Worm (Caenorhabditis elegans) whole organism, L1 larva: Measurements from ENCODE around the gene prdx-2.

Experiments used
- C16A3.4 ChIP-seq: fragments of 150-350 bp; optimal IDR thresholded peaks from 2 replicates; lab custom pipeline; 2014; ENCODE audit warnings: missing biosample characterization, missing genetic modification characterization
- C34B4.2 ChIP-seq: sonication (generic microtip); optimal IDR thresholded peaks from 2 replicates; lab custom pipeline; 2017; ENCODE audit warnings: mild to moderate bottlenecking, missing genetic modification characterization, missing compliant biosample characterization
- F16B12.6 ChIP-seq: fragments of 150-350 bp; optimal IDR thresholded peaks from 2 replicates; lab custom pipeline; 2014; ENCODE audit warnings: missing biosample characterization, missing genetic modification characterization
- aha-1 ChIP-seq: fragments of 150-350 bp; optimal IDR thresholded peaks from 2 replicates; lab custom pipeline; 2014; ENCODE audit warnings: missing biosample characterization, missing genetic modification characterization
- alr-1 ChIP-seq: fragments of 200-800 bp; sonication (Bioruptor generic); optimal IDR thresholded peaks from 2 replicates; lab custom pipeline; 2018; ENCODE audit warnings: borderline replicate concordance, mild to moderate bottlenecking, missing genetic modification characterization, missing compliant biosample characterization
- aly-2 ChIP-seq: fragments of 150-350 bp; optimal IDR thresholded peaks from 2 replicates; lab custom pipeline; 2014; ENCODE audit warnings: missing biosample characterization, missing genetic modification characterization
- ama-1 ChIP-seq: fragments of 150-350 bp; optimal IDR thresholded peaks from 2 replicates; lab custom pipeline; 2014
- ceh-8 ChIP-seq: fragments of 200-800 bp; sonication (Bioruptor generic); optimal IDR thresholded peaks from 2 replicates; lab custom pipeline; 2018; ENCODE audit warnings: mild to moderate bottlenecking, missing genetic modification characterization, moderate library complexity, missing compliant biosample characterization
- ceh-82 ChIP-seq, 3 experiments: fragments of 150-350 bp in 1 of 3; sonication (generic microtip) in 2 of 3; optimal IDR thresholded peaks; 2 replicates each; lab custom pipeline; 2014 to 2017; ENCODE audit warnings: missing biosample characterization in 3 of 3, missing genetic modification characterization in 3 of 3
- ceh-88 ChIP-seq: fragments of 200-800 bp; sonication (Bioruptor generic); IDR thresholded peaks from 2 replicates; pipeline ENCODE4 v1.3.6; 2022; ENCODE audit warnings: missing genetic modification characterization, missing compliant biosample characterization
- ces-1 ChIP-seq: fragments of 150-350 bp; optimal IDR thresholded peaks from 2 replicates; lab custom pipeline; 2014; ENCODE audit warnings: missing biosample characterization, missing genetic modification reagents, missing genetic modification characterization
- dsc-1 ChIP-seq: sonication (generic microtip); optimal IDR thresholded peaks from 2 replicates; lab custom pipeline; 2016; ENCODE audit warnings: mild to moderate bottlenecking, missing genetic modification characterization, missing compliant biosample characterization
- efl-1 ChIP-seq, 4 experiments: fragments of 150-350 bp; optimal IDR thresholded peaks in 3 of 4; peaks in 1 of 4; 1 replicate in 1 of 4; 2 replicates in 3 of 4; lab custom pipeline; 2014; ENCODE audit warnings: missing biosample characterization in 2 of 4, missing genetic modification characterization in 2 of 4, missing genetic modification reagents in 2 of 4
- elt-3 ChIP-seq, 6 experiments: fragments of 150-350 bp in 1 of 6; sonication (generic microtip); optimal IDR thresholded peaks; 2 replicates each; lab custom pipeline; 2017 to 2018; ENCODE audit warnings: missing biosample characterization in 6 of 6, missing genetic modification characterization in 6 of 6, inconsistent platforms in 1 of 6
- fkh-10 ChIP-seq: sonication (generic microtip); optimal IDR thresholded peaks from 2 replicates; lab custom pipeline; 2017; ENCODE audit warnings: missing biosample characterization, missing genetic modification reagents, missing genetic modification characterization
- fkh-4 ChIP-seq: sonication (generic microtip); optimal IDR thresholded peaks from 2 replicates; lab custom pipeline; 2016; ENCODE audit warnings: missing compliant biosample characterization, missing genetic modification characterization, borderline replicate concordance
- fkh-8 ChIP-seq: sonication (generic microtip); optimal IDR thresholded peaks from 2 replicates; lab custom pipeline; 2016; ENCODE audit warnings: mild to moderate bottlenecking, missing genetic modification characterization, missing compliant biosample characterization
- fos-1 ChIP-seq: fragments of 150-350 bp; optimal IDR thresholded peaks from 2 replicates; lab custom pipeline; 2014; ENCODE audit warnings: missing biosample characterization, missing genetic modification characterization
- hlh-17 ChIP-seq: fragments of 200-800 bp; sonication (Bioruptor generic); optimal IDR thresholded peaks from 2 replicates; lab custom pipeline; 2018; ENCODE audit warnings: missing genetic modification characterization, mild to moderate bottlenecking, missing compliant biosample characterization, moderate library complexity, borderline replicate concordance
- isw-1 ChIP-seq: fragments of 200-800 bp; sonication (Bioruptor generic); IDR thresholded peaks from 2 replicates; pipeline ENCODE4 v1.3.6; 2022; ENCODE audit warnings: missing genetic modification characterization, missing compliant biosample characterization
- jun-1 ChIP-seq: fragments of 150-350 bp; optimal IDR thresholded peaks from 2 replicates; lab custom pipeline; 2014; ENCODE audit warnings: missing biosample characterization, missing genetic modification reagents, missing genetic modification characterization
- lin-15B ChIP-seq: fragments of 150-350 bp; sonication (generic microtip); optimal IDR thresholded peaks from 3 replicates; lab custom pipeline; 2014; ENCODE audit warnings: missing biosample characterization, missing genetic modification characterization
- lin-35 ChIP-seq, 2 experiments: fragments of 150-350 bp; optimal IDR thresholded peaks; 2 replicates each; lab custom pipeline; 2014; ENCODE audit warnings: missing biosample characterization in 2 of 2, missing genetic modification characterization in 2 of 2, missing genetic modification reagents in 2 of 2
- lsy-2 ChIP-seq, 2 experiments: fragments of 150-350 bp; optimal IDR thresholded peaks; 2 replicates each; lab custom pipeline; 2014; ENCODE audit warnings: missing biosample characterization in 2 of 2, missing genetic modification characterization in 2 of 2
- nhr-11 ChIP-seq: fragments of 150-350 bp; optimal IDR thresholded peaks from 2 replicates; lab custom pipeline; 2014; ENCODE audit warnings: missing biosample characterization, missing genetic modification characterization
- nhr-12 ChIP-seq: sonication (generic microtip); optimal IDR thresholded peaks from 2 replicates; lab custom pipeline; 2017; ENCODE audit warnings: missing biosample characterization, missing genetic modification characterization
- nhr-19 ChIP-seq: fragments of 200-800 bp; sonication (Bioruptor generic); conservative IDR thresholded peaks from 2 replicates; pipeline ENCODE4 v1.3.6; 2022; ENCODE audit warnings: missing genetic modification characterization, missing compliant biosample characterization
- nhr-237 ChIP-seq: fragments of 150-350 bp; optimal IDR thresholded peaks from 2 replicates; lab custom pipeline; 2014; ENCODE audit warnings: missing biosample characterization, missing genetic modification characterization
- nhr-47 ChIP-seq: sonication (generic microtip); optimal IDR thresholded peaks from 2 replicates; lab custom pipeline; 2016; ENCODE audit warnings: mild to moderate bottlenecking, missing genetic modification characterization, moderate library complexity, missing compliant biosample characterization
- nhr-71 ChIP-seq: sonication (generic microtip); optimal IDR thresholded peaks from 2 replicates; lab custom pipeline; 2016; ENCODE audit warnings: mild to moderate bottlenecking, missing genetic modification characterization, moderate library complexity, missing compliant biosample characterization
- nhr-77 ChIP-seq: fragments of 150-350 bp; optimal IDR thresholded peaks from 2 replicates; lab custom pipeline; 2014; ENCODE audit warnings: missing biosample characterization, missing genetic modification characterization
- nhr-85 ChIP-seq: sonication (generic microtip); peaks from one replicate; lab custom pipeline; 2016; ENCODE audit warnings: missing genetic modification characterization, inconsistent platforms, missing compliant biosample characterization
- nhr-90 ChIP-seq: sonication (generic microtip); optimal IDR thresholded peaks from 2 replicates; lab custom pipeline; 2016; ENCODE audit warnings: mild to moderate bottlenecking, missing genetic modification characterization, missing compliant biosample characterization; ENCODE audit not compliant: poor library complexity
- snpc-4 ChIP-seq: fragments of 150-350 bp; optimal IDR thresholded peaks from 2 replicates; lab custom pipeline; 2014; ENCODE audit warnings: missing biosample characterization, missing genetic modification characterization
- snu-23 ChIP-seq: sonication (generic microtip); optimal IDR thresholded peaks from 2 replicates; lab custom pipeline; 2016; ENCODE audit warnings: missing genetic modification characterization, missing compliant biosample characterization
- sptf-1 ChIP-seq: fragments of 150-350 bp; optimal IDR thresholded peaks from 2 replicates; lab custom pipeline; 2014; ENCODE audit warnings: missing biosample characterization, missing genetic modification characterization
- tbx-2 ChIP-seq: sonication (generic microtip); optimal IDR thresholded peaks from 2 replicates; lab custom pipeline; 2016; ENCODE audit warnings: missing genetic modification characterization, missing compliant biosample characterization
- unc-130 ChIP-seq: fragments of 150-350 bp; optimal IDR thresholded peaks from 2 replicates; lab custom pipeline; 2017; ENCODE audit warnings: missing biosample characterization, missing genetic modification characterization, inconsistent platforms
- unc-30 ChIP-seq: sonication (generic microtip); optimal IDR thresholded peaks from 2 replicates; lab custom pipeline; 2017; ENCODE audit warnings: missing biosample characterization, missing genetic modification characterization
- unc-62 ChIP-seq: fragments of 150-350 bp; optimal IDR thresholded peaks from 2 replicates; lab custom pipeline; 2014; ENCODE audit warnings: missing biosample characterization, missing genetic modification reagents, missing genetic modification characterization
- ztf-11 ChIP-seq, 2 experiments: sonication (generic microtip); optimal IDR thresholded peaks; 2 replicates each; lab custom pipeline; 2016 to 2017; ENCODE audit warnings: missing genetic modification characterization in 2 of 2, missing biosample characterization in 1 of 2, missing compliant biosample characterization in 1 of 2

The prdx-2 gene

DNA sequence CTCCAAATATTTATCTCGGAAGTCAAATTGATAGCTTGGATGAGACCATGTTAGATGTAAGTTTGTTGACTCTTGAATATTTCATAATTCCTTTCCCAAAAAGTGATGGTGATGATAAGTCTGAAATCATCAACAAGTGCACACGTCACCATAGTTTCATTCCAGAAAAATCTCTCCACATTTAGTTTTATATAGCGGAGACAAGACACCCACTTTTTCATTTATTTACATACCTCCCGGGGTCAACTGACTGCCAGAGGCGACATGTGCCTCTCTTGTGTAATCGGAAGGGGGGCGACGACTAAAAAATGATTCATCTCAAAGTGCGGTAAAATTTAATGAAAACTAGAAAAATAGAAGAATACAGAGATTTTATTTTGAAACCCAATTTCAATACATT, 39.7 kb upstream of the prdx-2 start (continued):
- TF ChIP-seq aly-2 (no peak), nhr-85 (tag; lab: Kevin White, UChicago) (no peak), lin-35 (GFP tag; optimal IDR thresholded peaks at IDR 0.05; lab: Kevin White, UChicago) (peak in 1 of 2 experiments; percentile 45), snpc-4 (no peak), nhr-90 (tag; lab: Kevin White, UChicago) (no peak), unc-62 (GFP tag; lab: Kevin White, UChicago) (no peak), isw-1 (no peak), lin-15B (tag; lab: Kevin White, UChicago) (no peak), fos-1 (tag; lab: Kevin White, UChicago) (no peak), snu-23 (GFP tag; lab: Kevin White, UChicago) (peak; percentile 40), nhr-77 (peak; percentile 18), unc-130 (tag; lab: Kevin White, UChicago) (peak; percentile 1), ces-1 (no peak), nhr-237 (tag; lab: Kevin White, UChicago) (no peak), ceh-8 (peak; percentile 3), jun-1 (peak; percentile 52), elt-3 (tag; optimal IDR thresholded peaks at IDR 0.05; lab: Kevin White, UChicago) (no peak)

DNA sequence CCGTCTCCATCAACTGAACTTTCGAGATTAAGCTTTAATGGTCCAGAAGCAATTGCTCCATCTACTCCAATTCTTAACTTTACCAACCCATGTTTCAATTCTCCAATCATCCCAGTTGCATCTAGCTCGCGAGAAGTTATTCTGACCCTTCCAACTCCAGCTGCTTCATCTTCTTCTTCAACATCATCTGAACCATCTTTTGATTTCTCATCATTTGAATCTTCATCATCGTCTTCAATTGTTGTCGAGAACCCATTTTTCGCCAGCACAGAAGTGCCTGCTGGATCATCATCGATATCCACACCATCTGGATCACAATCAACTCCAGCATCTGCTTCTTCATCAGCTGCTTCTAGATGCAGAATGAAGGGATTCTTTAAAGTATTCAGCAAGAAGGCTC, 38.4 kb upstream of the prdx-2 start:
- TF ChIP-seq C34B4.2 (tag; lab: Kevin White, UChicago), result no peak
- peak; percentile 25 for TF ChIP-seq ama-1 (lab: Kevin White, UChicago)
- TF ChIP-seq ztf-11 (tag; optimal IDR thresholded peaks at IDR 0.05; lab: Kevin White, UChicago), result no peak
- peak in 1 of 3 experiments; percentile 4 for TF ChIP-seq ceh-82 (tag; optimal IDR thresholded peaks at IDR 0.05; lab: Kevin White, UChicago)
- TF ChIP-seq, all 84 proteins: peak for 2

DNA sequence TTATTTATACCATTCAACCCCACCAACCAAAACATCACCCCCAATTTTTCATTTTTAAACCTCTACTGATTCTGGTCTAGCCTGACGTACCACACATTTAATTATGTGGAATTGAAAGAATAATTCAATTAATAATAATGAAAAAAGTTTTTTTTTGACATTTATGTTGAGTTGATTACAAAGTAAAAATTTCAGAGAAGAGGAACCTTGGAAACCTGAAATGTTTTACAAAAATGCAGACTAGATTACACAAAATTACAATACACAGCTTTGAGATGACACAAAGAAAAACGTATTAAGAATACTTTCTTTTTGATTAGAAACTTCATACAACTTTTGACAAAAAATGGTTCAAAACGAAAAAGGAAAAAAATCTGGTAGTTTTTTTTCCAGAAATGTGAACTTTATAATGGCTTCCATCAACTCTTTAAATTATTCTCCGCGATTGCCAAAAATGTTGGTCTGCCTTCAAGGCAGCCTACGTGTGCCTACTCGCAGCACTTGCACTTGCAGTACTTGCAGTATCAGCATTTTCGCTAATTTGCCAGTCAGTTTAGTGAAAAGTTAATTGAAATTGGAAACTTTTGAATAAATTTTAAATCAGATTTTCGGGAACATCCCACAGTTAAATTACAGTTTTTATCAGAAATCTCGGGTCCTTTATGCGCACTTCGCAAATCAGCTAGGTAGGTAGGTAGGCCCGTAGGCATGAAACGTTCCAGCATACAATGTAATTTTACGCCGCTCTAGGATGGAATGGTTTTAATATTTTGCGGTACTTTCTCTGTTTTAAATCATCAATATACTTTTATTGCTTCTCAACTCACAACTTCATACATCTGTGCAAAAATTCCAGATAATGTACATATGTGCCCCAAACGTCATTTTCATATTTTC, 37.1 kb upstream of the prdx-2 start:
- peak in 1 of 2 experiments; percentile 36 for TF ChIP-seq lsy-2 (tag; optimal IDR thresholded peaks at IDR 0.05; lab: Kevin White, UChicago)
- TF ChIP-seq fkh-8, result peak; percentile 62
- TF ChIP-seq sptf-1, result no peak
- peak; percentile 76 for TF ChIP-seq aly-2
- peak; percentile 10 for TF ChIP-seq fos-1 (tag; lab: Kevin White, UChicago)
- TF ChIP-seq nhr-19 (GFP tag; lab: Robert Waterston, UW), result no peak
- no peak for TF ChIP-seq dsc-1
- peak; percentile 25; the same call in 1 of the 2 replicates for TF ChIP-seq ceh-88
- TF ChIP-seq aha-1 (tag; lab: Kevin White, UChicago), result no peak
- TF ChIP-seq nhr-47 (tag; lab: Kevin White, UChicago), result peak; percentile 3
- TF ChIP-seq jun-1, result no peak
- peak; percentile 44 for TF ChIP-seq ama-1 (lab: Kevin White, UChicago)
- TF ChIP-seq hlh-17, result no peak
- peak; percentile 15 for TF ChIP-seq nhr-11 (tag; lab: Kevin White, UChicago)
- TF ChIP-seq fkh-10 (GFP tag; lab: Kevin White, UChicago), result no peak

DNA sequence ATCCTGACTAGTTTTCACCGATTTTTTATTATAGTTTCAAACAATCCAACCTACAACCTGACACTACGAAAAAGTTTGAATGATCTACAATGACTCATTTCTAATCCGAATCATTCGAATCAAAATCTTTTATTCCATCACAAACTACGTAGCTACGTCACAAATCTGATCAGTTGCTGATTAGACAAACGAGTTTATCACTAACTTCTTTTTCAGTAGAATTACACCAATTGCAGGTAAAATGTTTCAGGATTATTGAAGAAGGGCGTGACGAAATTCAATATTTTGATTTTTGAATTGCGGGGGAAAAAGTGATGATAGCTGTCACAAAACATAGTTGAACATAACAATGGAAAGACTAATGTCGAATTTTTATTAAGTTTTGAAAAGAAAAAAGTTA, 36.4 kb upstream of the prdx-2 start:
- TF ChIP-seq C16A3.4 (tag; lab: Kevin White, UChicago) (no peak), ama-1 (lab: Kevin White, UChicago) (no peak), tbx-2 (no peak), efl-1 (optimal IDR thresholded peaks at IDR 0.05; lab: Kevin White, UChicago) (no peak), efl-1 (GFP tag; optimal IDR thresholded peaks at IDR 0.05 in 1 of 2; lab: Kevin White, UChicago) (peak in 1 of 2 experiments; percentile 67), fkh-8 (peak; percentile 43), nhr-12 (no peak), nhr-47 (tag; lab: Kevin White, UChicago) (peak; percentile 40), alr-1 (tag; lab: Kevin White, UChicago) (no peak), F16B12.6 (tag; lab: Kevin White, UChicago) (no peak), fkh-4 (tag; lab: Kevin White, UChicago) (no peak), unc-30 (tag; lab: Kevin White, UChicago) (no peak), dsc-1 (peak; percentile 95), nhr-71 (tag; lab: Kevin White, UChicago) (peak; percentile 32)
